Worm (Caenorhabditis elegans): ENCODE data around the gene C17C3.1.
"Not testable (repeated sequence)": the region's sequence is repeated elsewhere in the genome, so short reads cannot be mapped to it uniquely, and the experiment has no call there.

C17C3.1 gene

DNA sequence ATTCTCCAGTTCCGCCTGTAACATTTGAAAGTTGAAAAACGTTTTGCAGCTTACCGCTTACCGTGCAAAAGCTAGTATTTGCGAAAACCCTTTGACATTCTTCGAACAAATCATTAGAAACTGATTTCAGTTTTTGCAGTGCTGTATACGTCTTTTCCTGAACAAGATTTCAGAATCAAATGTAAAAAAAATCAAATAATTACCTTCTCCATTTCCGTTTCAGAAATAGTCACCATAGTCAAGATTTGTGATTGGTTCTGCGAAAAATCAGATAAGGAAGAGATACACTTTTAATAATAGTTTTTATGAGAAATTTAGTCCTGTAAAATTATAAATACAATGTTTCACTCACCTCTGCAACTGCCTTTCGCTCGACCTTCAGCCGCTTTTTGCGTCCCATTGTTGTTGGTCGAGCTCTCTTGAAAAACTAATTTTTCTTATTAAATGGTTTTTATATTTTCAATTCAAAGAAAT is 38.5 kb upstream of the C17C3.1 start, which contains the start of gene C17C3.9:
TSS of gene C17C3.9 (minus strand) at position 424 of the 474 bp plus-strand sequence.
- TF ChIP-seq dve-1 (tag; optimal IDR thresholded peaks at IDR 0.05) (no peak), ahr-1 (tag; optimal IDR thresholded peaks at IDR 0.05) (no peak), fkh-10 (GFP tag; optimal IDR thresholded peaks at IDR 0.05) (no peak), ceh-31 (tag; optimal IDR thresholded peaks at IDR 0.05) (no peak), C08G9.2 (tag; optimal IDR thresholded peaks at IDR 0.05) (no peak), ceh-6 (GFP tag; optimal IDR thresholded peaks at IDR 0.05) (no peak), unc-55 (GFP tag; optimal IDR thresholded peaks at IDR 0.05) (no peak), elt-2 (tag; optimal IDR thresholded peaks at IDR 0.05) (no peak), dmd-4 (tag; optimal IDR thresholded peaks at IDR 0.05; ENCODE audit: borderline replicate concordance) (no peak), elt-4 (tag; optimal IDR thresholded peaks at IDR 0.05) (no peak), T23F11.4 (GFP tag; optimal IDR thresholded peaks at IDR 0.05) (no peak), sox-4 (tag; optimal IDR thresholded peaks at IDR 0.05) (no peak), ref-2 (tag; optimal IDR thresholded peaks at IDR 0.05) (no peak), hlh-13 (GFP tag; optimal IDR thresholded peaks at IDR 0.05) (no peak), fkh-6 (tag; optimal IDR thresholded peaks at IDR 0.05) (no peak), pax-1 (tag; optimal IDR thresholded peaks at IDR 0.05) (no peak), ets-4 (tag; optimal IDR thresholded peaks at IDR 0.05) (no peak), sox-2 (GFP tag; IDR thresholded peaks at IDR 0.05) (no peak), ceh-9 (tag; optimal IDR thresholded peaks at IDR 0.05) (no peak), ceh-24 (tag; optimal IDR thresholded peaks at IDR 0.05) (no peak)

DNA sequence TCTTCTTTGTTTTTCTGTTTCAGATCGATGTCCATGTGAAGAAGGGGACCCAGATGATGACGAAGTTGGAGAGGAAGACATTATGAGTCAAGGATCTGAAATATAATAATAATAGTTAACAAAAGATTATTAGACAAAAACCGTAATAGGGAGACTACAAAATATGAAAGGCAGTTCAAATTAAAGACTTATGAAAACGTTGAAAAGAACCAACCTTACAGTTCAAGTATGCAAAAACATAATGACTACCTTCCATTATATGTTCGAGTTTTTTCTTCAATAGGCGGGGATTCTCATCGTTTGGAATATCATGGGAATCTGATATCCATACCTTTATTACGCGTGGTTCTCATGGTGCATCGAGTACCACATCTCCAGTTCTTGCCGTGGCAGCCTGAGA is 36.7 kb upstream of the C17C3.1 start, which contains the start of gene hlh-26:
TSS of gene hlh-26 (minus strand) at position 101 of the 400 bp plus-strand sequence.
- no peak for TF ChIP-seq pha-4 (tag; optimal IDR thresholded peaks at IDR 0.05)
- no peak for TF ChIP-seq nhr-232 (tag; optimal IDR thresholded peaks at IDR 0.05)
- no peak for TF ChIP-seq unc-3 (GFP tag; conservative IDR thresholded peaks at IDR 0.05)
- no peak for TF ChIP-seq unc-3 (tag; optimal IDR thresholded peaks at IDR 0.05)
- TF ChIP-seq pha-2 (tag; optimal IDR thresholded peaks at IDR 0.05), result no peak
- no peak for TF ChIP-seq hlh-13 (GFP tag; optimal IDR thresholded peaks at IDR 0.05)

DNA sequence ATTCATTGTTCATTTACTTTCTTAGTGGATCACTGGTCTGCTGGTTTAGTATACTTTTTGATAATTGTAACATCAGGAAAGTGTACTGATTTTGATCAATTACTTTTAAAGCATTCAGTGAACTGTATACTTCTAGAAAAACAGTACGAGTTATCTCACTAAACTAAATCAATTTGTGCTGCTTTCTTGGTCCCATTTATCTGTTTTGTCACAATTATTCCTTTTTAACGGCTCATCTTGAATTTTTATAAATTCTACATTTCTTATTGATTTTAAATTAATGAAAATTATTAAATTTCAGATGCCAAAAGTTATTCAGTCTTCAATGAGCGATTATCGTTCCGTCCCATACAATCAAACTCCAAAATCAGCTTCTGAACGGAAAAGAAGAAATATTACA is 35.4 kb upstream of the C17C3.1 start, which contains the start of gene hlh-25:
TSS of gene hlh-25 (plus strand) at position 301 of the 400 bp plus-strand sequence.
- not testable (repeated sequence) for TF ChIP-seq sdc-2, Y22D7AL.16, F13H6.1 (tag; optimal IDR thresholded peaks at IDR 0.05)

DNA sequence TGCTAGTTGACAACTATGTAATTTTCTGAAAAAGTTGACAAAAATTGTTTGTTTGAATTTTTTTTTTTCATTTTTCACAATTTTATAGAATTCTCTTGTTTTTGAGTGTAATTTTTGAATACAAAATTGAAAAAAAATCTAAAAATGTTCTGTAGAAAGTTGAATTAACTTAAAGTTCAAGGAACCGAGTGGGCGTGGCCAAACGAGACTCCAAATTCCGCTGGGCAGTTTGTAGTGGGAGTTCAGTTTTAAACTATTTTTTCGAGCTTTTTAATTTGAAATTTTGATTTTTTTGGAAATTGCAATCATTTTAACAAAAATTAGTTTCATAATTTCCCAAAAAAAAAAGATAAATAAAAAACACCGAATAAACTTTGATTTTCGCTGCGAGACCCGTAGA is 33.3 kb upstream of the C17C3.1 start:
- no peak for TF ChIP-seq dve-1 (tag; optimal IDR thresholded peaks at IDR 0.05)
- TF ChIP-seq ceh-22 (tag; optimal IDR thresholded peaks at IDR 0.05), result no peak
- no peak for TF ChIP-seq ceh-18 (tag; optimal IDR thresholded peaks at IDR 0.05)

DNA sequence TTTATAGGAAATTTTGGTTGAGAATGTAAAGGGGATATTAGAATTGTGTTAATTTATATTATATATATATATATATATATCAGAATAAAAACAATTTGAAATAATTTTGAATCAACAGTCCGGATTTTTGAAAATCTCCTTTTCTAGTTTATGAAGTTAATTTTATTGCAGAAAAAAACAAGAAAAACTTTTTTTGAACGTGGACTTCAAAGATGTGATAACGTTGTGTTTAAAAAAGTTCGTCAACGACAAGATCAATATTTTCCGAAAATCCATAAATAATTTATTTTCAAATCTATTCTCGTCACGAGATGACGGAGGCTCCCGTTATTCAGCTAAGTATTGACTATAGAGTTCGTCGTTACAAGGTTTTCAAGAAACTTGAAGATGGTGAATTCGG is 32.8 kb upstream of the C17C3.1 start, which contains the start of gene C17C3.11:
TSS of gene C17C3.11 (plus strand) at position 301 of the 400 bp plus-strand sequence.
- TF ChIP-seq pha-4 (tag; optimal IDR thresholded peaks at IDR 0.05) (no peak), fkh-10 (GFP tag; optimal IDR thresholded peaks at IDR 0.05) (no peak), che-1 (tag; optimal IDR thresholded peaks at IDR 0.05) (no peak), unc-42 (tag; optimal IDR thresholded peaks at IDR 0.05) (no peak), lim-6 (tag; optimal IDR thresholded peaks at IDR 0.05) (no peak), ceh-22 (tag; optimal IDR thresholded peaks at IDR 0.05) (no peak), ceh-6 (GFP tag; optimal IDR thresholded peaks at IDR 0.05) (no peak), hlh-30 (tag; optimal IDR thresholded peaks at IDR 0.05; ENCODE audit: insufficient read depth) (no peak)

Measured in whole organism, late embryonic.